Worm (Caenorhabditis elegans): Measurements from ENCODE around the gene sec-31.
A peak's percentile ranks its signal among the peaks of the same experiment; 100 is the strongest.
"Not testable (repeated sequence)": the region's sequence is repeated elsewhere in the genome, so short reads cannot be mapped to it uniquely, and the experiment has no call there.

sec-31 gene

ce11 chrIV:11371645-11372044, at the start of gene sec-31:
Gene sec-31 (minus strand): TSS chrIV:11371792.
- peak; percentile 77 for TF ChIP-seq hlh-1 (tag; optimal IDR thresholded peaks at IDR 0.05)
- no peak for TF ChIP-seq elt-3 (tag; optimal IDR thresholded peaks at IDR 0.05)

DNA sequence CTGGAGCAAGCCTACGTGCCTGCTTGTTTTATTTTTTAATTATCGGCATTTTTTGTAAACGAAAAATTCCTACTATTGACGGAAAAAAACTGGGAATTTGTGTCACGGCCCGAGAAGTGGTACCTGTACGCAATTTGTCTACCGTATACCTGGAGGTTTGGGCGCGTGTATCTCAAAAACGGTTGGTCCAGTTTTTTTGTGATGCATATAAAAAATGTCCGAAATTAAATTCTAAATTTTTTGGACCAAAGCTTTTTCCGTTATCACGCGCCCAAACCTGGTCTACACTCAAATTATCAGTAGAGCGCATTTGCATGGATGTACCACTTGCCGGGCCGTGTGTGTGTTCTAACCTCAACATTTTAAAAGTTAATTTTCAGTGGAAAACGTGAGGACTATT, 45.1 kb upstream of the sec-31 start, which contains the start of gene F22B3.5:
Gene F22B3.5, minus strand, starts transcription at position 101 of the 400 bp plus-strand sequence.
- not testable (repeated sequence) for TF ChIP-seq ces-1 (GFP tag; optimal IDR thresholded peaks at IDR 0.05); pha-4 (tag; optimal IDR thresholded peaks at IDR 0.05); ztf-11 (tag; optimal IDR thresholded peaks at IDR 0.05)

ce11 chrIV:11414920-11415319, 43.3 kb upstream of the sec-31 start, which contains the start of gene F22B3.10:
Gene F22B3.10 (minus strand): TSS chrIV:11415020.
- TF ChIP-seq bed-3 (GFP tag; optimal IDR thresholded peaks at IDR 0.05) = no peak
- no peak for TF ChIP-seq ceh-39 (tag; optimal IDR thresholded peaks at IDR 0.05)
- no peak for TF ChIP-seq nhr-12 (tag; optimal IDR thresholded peaks at IDR 0.05)
- no peak for TF ChIP-seq unc-39 (tag; optimal IDR thresholded peaks at IDR 0.05)
- TF ChIP-seq unc-120 (tag; optimal IDR thresholded peaks at IDR 0.05; ENCODE audit: poor library complexity, severe bottlenecking) = no peak
- no peak for TF ChIP-seq nhr-28 (tag; optimal IDR thresholded peaks at IDR 0.05)
- TF ChIP-seq ces-1 (GFP tag; optimal IDR thresholded peaks at IDR 0.05) = no peak
- no peak for TF ChIP-seq elt-3 (tag; optimal IDR thresholded peaks at IDR 0.05)
- no peak for TF ChIP-seq lin-32 (GFP tag; optimal IDR thresholded peaks at IDR 0.05)
- no peak for TF ChIP-seq snpc-4 (tag; optimal IDR thresholded peaks at IDR 0.05)
- TF ChIP-seq ztf-11 (tag; optimal IDR thresholded peaks at IDR 0.05) = no peak
- TF ChIP-seq hlh-1 (tag; optimal IDR thresholded peaks at IDR 0.05) = no peak
- no peak for TF ChIP-seq mls-2 (tag; optimal IDR thresholded peaks at IDR 0.05)
- TF ChIP-seq nhr-237 (tag; optimal IDR thresholded peaks at IDR 0.05) = no peak
- no peak for TF ChIP-seq sptf-1 (tag; optimal IDR thresholded peaks at IDR 0.05)
- no peak for TF ChIP-seq flh-1 (GFP tag; optimal IDR thresholded peaks at IDR 0.05)
- TF ChIP-seq nhr-76 (tag; optimal IDR thresholded peaks at IDR 0.05) = no peak
- TF ChIP-seq nhr-2 (tag; optimal IDR thresholded peaks at IDR 0.05) = no peak
- TF ChIP-seq cnd-1 (tag; optimal IDR thresholded peaks at IDR 0.05) = no peak
- TF ChIP-seq lsy-2 (tag; optimal IDR thresholded peaks at IDR 0.05) = no peak

DNA sequence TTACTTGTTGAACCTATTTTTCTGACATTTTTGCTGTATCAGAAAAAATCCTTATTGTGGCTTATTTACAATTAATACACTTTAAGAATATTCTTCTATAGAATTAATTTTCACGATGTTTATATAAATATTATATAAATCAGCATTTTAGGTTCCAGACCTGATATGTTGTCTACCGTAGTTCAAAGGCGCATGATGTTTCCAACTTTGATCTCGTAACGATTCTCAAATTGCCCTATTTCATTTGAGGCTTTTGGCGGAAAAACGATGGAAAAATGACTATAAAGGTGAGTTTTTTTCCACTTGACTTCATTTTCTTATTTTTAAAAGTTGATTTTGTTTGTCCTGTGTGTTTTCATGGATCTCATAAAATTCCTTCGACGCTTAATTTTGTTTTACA, 38.5 kb upstream of the sec-31 start, which contains the start of gene gfat-2:
Gene gfat-2, plus strand, starts transcription at position 145 of the 400 bp plus-strand sequence.
- TF ChIP-seq ceh-83 (GFP tag; optimal IDR thresholded peaks at IDR 0.05) (no peak), ceh-39 (tag; optimal IDR thresholded peaks at IDR 0.05) (no peak), snpc-4 (tag; optimal IDR thresholded peaks at IDR 0.05) (no peak), cnd-1 (tag; optimal IDR thresholded peaks at IDR 0.05) (no peak)

DNA sequence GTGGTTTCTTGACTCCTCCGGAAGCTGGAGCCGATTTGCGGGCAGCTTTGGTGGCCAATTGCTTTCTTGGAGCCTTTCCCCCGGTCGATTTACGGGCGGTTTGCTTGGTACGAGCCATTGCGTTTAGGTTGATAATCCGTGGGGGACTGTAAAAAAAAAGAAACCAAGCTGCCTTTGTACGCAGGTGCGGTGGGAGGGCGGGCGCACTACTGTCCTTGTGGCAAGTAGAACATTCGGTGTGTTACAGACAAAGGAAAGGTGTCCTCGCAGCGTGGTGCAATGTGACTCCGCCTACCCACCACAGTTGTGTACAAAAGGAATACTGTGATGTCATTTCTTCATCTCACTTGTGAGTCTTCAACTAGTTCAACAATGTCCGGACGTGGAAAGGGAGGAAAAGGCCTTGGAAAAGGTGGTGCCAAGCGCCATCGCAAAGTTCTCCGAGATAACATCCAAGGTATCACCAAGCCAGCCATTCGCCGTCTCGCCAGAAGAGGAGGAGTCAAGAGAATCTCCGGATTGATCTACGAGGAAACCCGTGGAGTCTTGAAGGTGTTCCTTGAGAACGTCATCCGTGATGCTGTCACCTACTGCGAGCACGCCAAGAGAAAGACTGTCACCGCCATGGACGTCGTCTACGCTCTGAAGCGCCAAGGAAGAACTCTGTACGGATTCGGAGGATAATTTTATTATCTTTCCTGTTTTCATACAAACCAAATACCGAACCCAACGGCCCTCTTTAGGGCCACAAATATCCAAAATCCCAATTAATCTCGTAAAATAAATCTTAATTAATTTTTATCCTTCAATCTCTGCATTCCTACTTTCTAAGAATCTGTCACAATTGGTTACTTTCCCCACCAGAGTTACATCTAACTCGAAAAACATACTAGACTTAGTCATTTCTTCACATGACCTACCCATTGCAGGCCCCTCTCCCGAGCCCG, 35.4 kb upstream of the sec-31 start, which contains the start of the genes his-63 and his-64:
Gene his-63, minus strand, starts transcription at position 118 of the 947 bp plus-strand sequence.
Gene his-64, plus strand, starts transcription at position 373 of the 947 bp plus-strand sequence.
- TF ChIP-seq sem-2 (GFP tag; optimal IDR thresholded peaks at IDR 0.05) = peak; percentile 42
- peak; percentile 52 for TF ChIP-seq cnd-1 (tag; optimal IDR thresholded peaks at IDR 0.05)
- peak; percentile 12 for TF ChIP-seq tbx-8 (GFP tag; optimal IDR thresholded peaks at IDR 0.05)
- TF ChIP-seq M03D4.4 (tag; optimal IDR thresholded peaks at IDR 0.05) = peak; percentile 3
- TF ChIP-seq lin-13 (tag; optimal IDR thresholded peaks at IDR 0.05) = peak; percentile 31

- no peak for TF ChIP-seq cnd-1 (tag; optimal IDR thresholded peaks at IDR 0.05)
Measured at ce11 chrIV:11403288-11403991, 31.8 kb upstream of the sec-31 start, which contains the start of the genes memi-3 and cyp-31A2. Gene memi-3 (minus strand): TSS chrIV:11403338. Gene cyp-31A2 (plus strand): TSS chrIV:11403961.

All from whole organism, mixed stage, embryonic.